Fruit fly (Drosophila melanogaster) whole organism, pupa: ENCODE data around the gene GstD4.

Source experiments
- CG10348 ChIP-seq: fragments of 200-800 bp; sonication (Bioruptor generic); IDR thresholded peaks from 2 replicates; pipeline ENCODE4 v1.3.6; 2022; ENCODE audit warnings: missing biosample characterization, missing genetic modification characterization
- CG12605 ChIP-seq: fragments of 200-800 bp; sonication (Bioruptor generic); IDR thresholded peaks from 2 replicates; pipeline ENCODE4 v1.3.6; 2022; ENCODE audit warnings: missing biosample characterization, missing genetic modification characterization
- CG13204 ChIP-seq: fragments of 200-800 bp; sonication (Bioruptor generic); optimal IDR thresholded peaks from 2 replicates; lab custom pipeline; 2018; ENCODE audit warnings: missing biosample characterization, mild to moderate bottlenecking, missing genetic modification characterization, moderate library complexity
- CG14655 ChIP-seq: fragments of 200-800 bp; sonication (Bioruptor generic); optimal IDR thresholded peaks from 3 replicates; lab custom pipeline; 2017; ENCODE audit warnings: mild to moderate bottlenecking, missing biosample characterization, missing genetic modification reagents, missing genetic modification characterization
- CG15710 ChIP-seq: fragments of 200-800 bp; sonication (Bioruptor generic); optimal IDR thresholded peaks from 2 replicates; lab custom pipeline; 2018; ENCODE audit warnings: missing biosample characterization, mild to moderate bottlenecking, missing genetic modification characterization, moderate library complexity
- CG17806 ChIP-seq: fragments of 200-800 bp; sonication (Bioruptor generic); optimal IDR thresholded peaks from 2 replicates; lab custom pipeline; 2018; ENCODE audit warnings: missing biosample characterization, mild to moderate bottlenecking, missing genetic modification characterization, moderate library complexity
- CG32121 ChIP-seq: fragments of 200-800 bp; sonication (Bioruptor generic); IDR thresholded peaks from 2 replicates; pipeline ENCODE4 v1.3.6; 2022; ENCODE audit warnings: missing biosample characterization, missing genetic modification characterization
- CG34367 ChIP-seq: fragments of 200-800 bp; sonication (Bioruptor generic); optimal IDR thresholded peaks from 2 replicates; lab custom pipeline; 2018; ENCODE audit warnings: missing biosample characterization, mild to moderate bottlenecking, missing genetic modification characterization
- CG4496 ChIP-seq: fragments of 200-800 bp; sonication (Bioruptor generic); IDR thresholded peaks from 3 replicates; pipeline ENCODE4 v1.3.6; 2022; ENCODE audit warnings: missing biosample characterization, missing genetic modification characterization
- CG8159 ChIP-seq: fragments of 200-800 bp; sonication (Bioruptor generic); optimal IDR thresholded peaks from 3 replicates; lab custom pipeline; 2018; ENCODE audit warnings: missing biosample characterization, mild to moderate bottlenecking, missing genetic modification characterization, moderate library complexity
- CG8301 ChIP-seq: fragments of 200-800 bp; sonication (Bioruptor generic); optimal IDR thresholded peaks from 2 replicates; lab custom pipeline; 2018; ENCODE audit warnings: missing biosample characterization, mild to moderate bottlenecking, missing genetic modification characterization
- CG9948 ChIP-seq: fragments of 200-800 bp; sonication (Bioruptor generic); optimal IDR thresholded peaks from 2 replicates; lab custom pipeline; 2018; ENCODE audit warnings: missing biosample characterization, mild to moderate bottlenecking, missing genetic modification characterization, moderate library complexity
- D1 ChIP-seq: fragments of 200-800 bp; sonication (Bioruptor generic); optimal IDR thresholded peaks from 2 replicates; lab custom pipeline; 2018; ENCODE audit warnings: missing biosample characterization, mild to moderate bottlenecking, missing genetic modification characterization, moderate library complexity
- EcR ChIP-seq: fragments of 200-800 bp; sonication (Bioruptor generic); optimal IDR thresholded peaks from 3 replicates; lab custom pipeline; 2019; ENCODE audit warnings: missing biosample characterization, missing genetic modification characterization, mild to moderate bottlenecking, moderate library complexity, missing genetic modification reagents
- Ets98B ChIP-seq: fragments of 200-800 bp; sonication (Bioruptor generic); IDR thresholded peaks from 2 replicates; pipeline ENCODE4 v1.3.6; 2022; ENCODE audit warnings: missing biosample characterization, missing genetic modification characterization
- Pif1A ChIP-seq: fragments of 200-800 bp; sonication (Bioruptor generic); optimal IDR thresholded peaks from 3 replicates; lab custom pipeline; 2016; ENCODE audit warnings: missing biosample characterization, missing genetic modification characterization
- Pif1B ChIP-seq: fragments of 200-800 bp; sonication (Bioruptor generic); optimal IDR thresholded peaks from 3 replicates; lab custom pipeline; 2016; ENCODE audit warnings: missing biosample characterization, missing genetic modification characterization
- Snoo ChIP-seq: fragments of 200-800 bp; sonication (Bioruptor generic); optimal IDR thresholded peaks from 3 replicates; lab custom pipeline; 2017; ENCODE audit warnings: missing biosample characterization, mild to moderate bottlenecking, missing genetic modification characterization, inconsistent platforms
- fd96Ca ChIP-seq: fragments of 200-800 bp; sonication (Bioruptor generic); IDR thresholded peaks from 3 replicates; pipeline ENCODE4 v1.3.6; 2022; ENCODE audit warnings: missing biosample characterization, missing genetic modification characterization
- gl ChIP-seq: fragments of 200-800 bp; sonication (Bioruptor generic); optimal IDR thresholded peaks from 2 replicates; lab custom pipeline; 2018; ENCODE audit warnings: missing biosample characterization, mild to moderate bottlenecking, missing genetic modification characterization
- rn ChIP-seq: fragments of 200-800 bp; sonication (Bioruptor generic); IDR thresholded peaks from 2 replicates; pipeline ENCODE4 v1.3.6; 2022; ENCODE audit warnings: missing biosample characterization, missing genetic modification characterization

The GstD4 gene

DNA sequence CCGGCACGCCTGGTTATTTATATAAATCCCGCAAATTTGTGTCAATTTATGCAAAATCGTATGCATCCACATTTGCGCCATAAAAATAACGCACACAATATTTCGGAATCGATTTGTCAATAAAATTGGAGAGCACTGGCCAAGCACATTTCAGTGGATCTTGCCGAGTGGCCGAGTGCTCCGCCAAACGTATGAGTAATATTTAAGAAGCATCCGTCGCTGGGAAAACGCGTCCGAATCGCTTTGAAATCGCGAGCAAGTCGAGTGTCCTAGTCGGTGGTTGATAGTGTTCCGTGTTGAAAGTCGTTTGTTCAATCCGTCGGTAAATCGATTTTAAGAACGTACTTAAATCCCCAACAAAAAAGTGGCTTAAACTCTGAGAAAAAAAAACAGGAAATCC, 13.1 kb downstream of the GstD4 start, which contains the start of gene CG33098:
Gene CG33098, plus strand, starts transcription at position 224 of the 400 bp plus-strand sequence.
- TF ChIP-seq CG10348 (GFP tag; lab: Robert Waterston, UW) (no peak), D1 (no peak), Ets98B (GFP tag; lab: Robert Waterston, UW) (no peak), CG34367 (no peak), CG32121 (GFP tag; lab: Robert Waterston, UW) (no peak), Snoo (tag; lab: Kevin White, UChicago) (no peak), CG14655 (GFP tag; lab: Kevin White, UChicago) (no peak), gl (tag; lab: Kevin White, UChicago) (no peak), EcR (GFP tag; lab: Kevin White, UChicago) (no peak)

DNA sequence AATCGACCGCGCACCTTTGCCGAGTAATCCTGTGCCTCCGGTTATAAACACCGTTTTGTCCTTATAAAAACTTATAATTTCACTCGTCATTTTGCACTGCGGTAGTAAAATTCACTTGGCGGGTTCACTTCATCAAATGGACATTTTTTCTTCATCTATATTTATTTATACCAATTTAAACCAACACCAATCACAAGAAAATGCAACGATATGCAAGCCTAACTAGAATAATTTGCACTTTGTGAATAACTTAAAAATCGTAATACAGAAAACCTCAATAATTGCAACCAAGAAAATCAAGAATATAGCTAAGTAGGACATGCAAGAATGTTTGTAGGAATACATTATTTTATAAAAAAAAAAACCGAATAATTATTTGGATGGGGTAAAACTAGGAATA, 22.0 kb downstream of the GstD4 start, which contains the start of the genes CG10096 and CG10097:
Gene CG10096, minus strand, starts transcription at position 101 of the 400 bp plus-strand sequence.
Gene CG10097, minus strand, starts transcription at position 101 of the 400 bp plus-strand sequence.
- TF ChIP-seq CG13204, result no peak
- TF ChIP-seq CG9948, result no peak
- TF ChIP-seq CG34367, result no peak
- TF ChIP-seq CG4496 (GFP tag; lab: Robert Waterston, UW), result no peak
- TF ChIP-seq CG8301 (tag; lab: Kevin White, UChicago), result no peak
- no peak for TF ChIP-seq EcR (GFP tag; lab: Kevin White, UChicago)
- TF ChIP-seq CG32121 (GFP tag; lab: Robert Waterston, UW), result no peak
- TF ChIP-seq CG17806 (tag; lab: Kevin White, UChicago), result no peak
- TF ChIP-seq Snoo (tag; lab: Kevin White, UChicago), result no peak
- no peak for TF ChIP-seq CG10348 (GFP tag; lab: Robert Waterston, UW)
- TF ChIP-seq gl (tag; lab: Kevin White, UChicago), result no peak
- no peak for TF ChIP-seq CG15710 (tag; lab: Kevin White, UChicago)
- TF ChIP-seq CG12605 (GFP tag; lab: Robert Waterston, UW), result no peak
- TF ChIP-seq Pif1A (GFP tag; lab: Kevin White, UChicago), result no peak
- TF ChIP-seq CG8159 (tag; lab: Kevin White, UChicago), result no peak
- no peak for TF ChIP-seq CG14655 (GFP tag; lab: Kevin White, UChicago)
- no peak for TF ChIP-seq rn (GFP tag; lab: Robert Waterston, UW)
- TF ChIP-seq Pif1B (GFP tag; lab: Kevin White, UChicago), result no peak
- TF ChIP-seq fd96Ca (GFP tag; lab: Robert Waterston, UW), result no peak
- no peak for TF ChIP-seq Ets98B (GFP tag; lab: Robert Waterston, UW)

DNA sequence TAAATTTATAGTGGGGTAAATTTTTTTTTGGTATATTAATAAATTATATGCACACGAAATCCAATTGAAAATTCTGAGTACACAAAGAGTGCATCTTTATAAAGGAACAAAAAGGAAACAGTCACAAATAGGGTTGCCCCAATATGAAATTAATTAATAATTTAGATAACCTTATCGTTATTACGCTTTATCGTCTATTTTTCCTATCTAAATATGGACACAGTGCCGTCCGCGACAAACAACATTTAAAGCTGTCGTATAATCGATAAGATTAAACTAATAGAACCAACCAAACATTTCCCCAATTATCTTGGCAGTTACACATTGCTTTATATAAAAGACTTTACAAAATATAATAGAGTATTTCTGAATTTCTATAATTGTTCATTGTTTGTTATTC, 24.2 kb downstream of the GstD4 start:
- TF ChIP-seq CG34367 (no peak), CG8301 (tag; lab: Kevin White, UChicago) (no peak)

DNA sequence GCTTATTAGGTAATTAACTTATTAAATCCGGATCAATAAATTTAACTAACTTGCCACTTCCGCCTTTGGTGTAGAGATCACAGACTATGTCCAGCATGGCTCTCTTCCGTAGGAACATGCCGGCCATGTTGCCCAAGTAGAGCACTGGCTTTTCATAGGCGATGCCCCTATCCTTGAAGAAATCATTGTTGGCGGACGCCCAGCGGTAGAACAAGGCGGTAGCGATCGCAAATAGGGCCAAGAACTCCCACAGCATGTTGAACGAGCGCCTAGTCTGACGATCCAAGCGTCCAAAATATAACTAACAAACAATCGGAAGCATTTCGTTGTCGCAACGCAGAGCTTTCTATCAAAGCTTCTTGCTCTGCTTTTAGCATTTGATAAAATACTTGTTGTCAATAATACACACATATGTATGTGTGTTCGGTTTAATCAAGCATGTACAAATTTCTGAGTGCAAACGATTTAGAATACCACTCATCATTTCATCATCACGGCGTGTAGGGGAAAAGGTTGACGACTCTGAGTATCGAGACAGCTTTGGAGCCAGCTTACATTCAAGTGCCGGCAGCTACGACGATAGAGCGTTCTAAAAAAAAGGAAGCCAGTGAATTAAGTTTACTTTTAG, 24.8 kb downstream of the GstD4 start, which contains the start of gene Cyp9f3:
Gene Cyp9f3, minus strand, starts transcription at position 310 of the 628 bp plus-strand sequence.
- TF ChIP-seq fd96Ca (GFP tag; lab: Robert Waterston, UW), result no peak
- no peak for TF ChIP-seq rn (GFP tag; lab: Robert Waterston, UW)
- TF ChIP-seq Snoo (tag; lab: Kevin White, UChicago), result no peak
- no peak for TF ChIP-seq Ets98B (GFP tag; lab: Robert Waterston, UW)
- no peak for TF ChIP-seq EcR (GFP tag; lab: Kevin White, UChicago)
- no peak for TF ChIP-seq CG12605 (GFP tag; lab: Robert Waterston, UW)
- no peak for TF ChIP-seq CG17806 (tag; lab: Kevin White, UChicago)
- TF ChIP-seq CG34367, result no peak
- TF ChIP-seq gl (tag; lab: Kevin White, UChicago), result no peak
- TF ChIP-seq, all 21 proteins: peak for 0

DNA sequence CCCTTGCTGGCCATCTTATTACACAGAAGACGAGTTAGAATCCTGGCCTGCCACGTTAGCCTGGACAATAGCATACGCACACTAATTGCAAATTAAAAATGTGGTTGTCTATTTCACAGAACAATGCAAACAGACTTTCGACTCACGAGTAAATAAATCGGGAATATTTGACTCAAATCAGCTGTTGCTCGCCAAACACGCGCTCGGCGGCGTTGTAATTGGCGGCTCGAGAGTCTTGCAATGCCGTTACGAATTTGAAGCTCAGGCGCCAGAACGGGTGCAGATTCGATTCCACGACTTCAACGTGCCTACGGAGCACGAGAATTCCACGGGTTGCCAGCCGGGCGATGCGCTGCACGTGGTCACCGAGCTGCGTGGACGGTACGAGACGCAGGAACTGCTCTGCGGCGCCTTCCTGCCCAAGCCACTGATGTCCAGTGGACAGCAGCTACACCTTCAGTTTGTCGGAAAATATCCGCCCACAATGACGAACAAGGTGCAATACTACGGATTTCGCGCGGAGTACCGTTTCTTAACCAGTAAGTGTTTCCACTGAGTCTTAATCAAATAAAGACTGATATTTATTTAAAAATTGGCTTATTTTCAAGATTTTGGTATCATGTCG, 27.9 kb downstream of the GstD4 start, which contains the start of gene DNAlig3:
Gene DNAlig3, minus strand, starts transcription at position 168 of the 625 bp plus-strand sequence.
- no peak for TF ChIP-seq CG14655 (GFP tag; lab: Kevin White, UChicago)
- peak; percentile 35; the same call in 1 of the 2 replicates for TF ChIP-seq CG12605 (GFP tag; lab: Robert Waterston, UW)
- no peak for TF ChIP-seq CG10348 (GFP tag; lab: Robert Waterston, UW)
- no peak for TF ChIP-seq rn (GFP tag; lab: Robert Waterston, UW)
- TF ChIP-seq CG8159 (tag; lab: Kevin White, UChicago), result no peak
- no peak for TF ChIP-seq Pif1A (GFP tag; lab: Kevin White, UChicago)

DNA sequence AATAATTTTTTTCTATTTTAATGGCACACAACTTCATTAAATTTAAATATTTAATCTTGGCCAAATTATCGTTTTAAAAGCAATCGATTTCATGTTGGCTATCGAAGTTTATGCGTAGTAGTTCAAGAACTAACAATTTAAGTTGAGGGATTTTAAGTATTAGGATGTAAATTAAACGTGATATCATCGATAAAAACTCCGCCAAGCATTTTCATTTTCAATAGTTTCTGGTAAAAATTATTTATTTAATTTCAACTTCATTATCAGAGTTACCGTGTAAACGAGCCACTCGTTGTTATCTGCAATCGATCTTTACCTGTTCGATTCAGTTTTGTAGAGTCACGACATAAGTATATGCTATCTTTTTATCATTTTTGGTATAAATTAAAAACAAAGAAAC, 29.0 kb downstream of the GstD4 start:
- TF ChIP-seq fd96Ca (GFP tag; lab: Robert Waterston, UW), result peak; percentile 84
- TF ChIP-seq CG8301 (tag; lab: Kevin White, UChicago), result peak; percentile 100
- no peak for TF ChIP-seq CG4496 (GFP tag; lab: Robert Waterston, UW)
- TF ChIP-seq CG15710 (tag; lab: Kevin White, UChicago), result peak; percentile 97
- TF ChIP-seq CG32121 (GFP tag; lab: Robert Waterston, UW), result peak; percentile 93
- TF ChIP-seq rn (GFP tag; lab: Robert Waterston, UW), result peak; percentile 84
- TF ChIP-seq CG13204, result no peak
- TF ChIP-seq CG10348 (GFP tag; lab: Robert Waterston, UW), result no peak
- peak; percentile 97 for TF ChIP-seq Pif1B (GFP tag; lab: Kevin White, UChicago)
- peak; percentile 99 for TF ChIP-seq D1
- TF ChIP-seq gl (tag; lab: Kevin White, UChicago), result peak; percentile 93
- TF ChIP-seq CG34367, result peak; percentile 98
- peak; percentile 95 for TF ChIP-seq Pif1A (GFP tag; lab: Kevin White, UChicago)
- TF ChIP-seq CG8159 (tag; lab: Kevin White, UChicago), result peak; percentile 100
- peak; percentile 95 for TF ChIP-seq CG14655 (GFP tag; lab: Kevin White, UChicago)
- peak; percentile 22 for TF ChIP-seq EcR (GFP tag; lab: Kevin White, UChicago)
- peak; percentile 96 for TF ChIP-seq CG12605 (GFP tag; lab: Robert Waterston, UW)
- peak; percentile 97 for TF ChIP-seq CG17806 (tag; lab: Kevin White, UChicago)
- peak; percentile 98 for TF ChIP-seq CG9948
- TF ChIP-seq Snoo (tag; lab: Kevin White, UChicago), result peak; percentile 98
- TF ChIP-seq Ets98B (GFP tag; lab: Robert Waterston, UW), result peak; percentile 96
